Fruit fly (Drosophila melanogaster) whole organism: Measurements from ENCODE around the gene CG6106.

Source experiments
- Dll ChIP-seq: fragments of >200 bp; optimal IDR thresholded peaks from 2 replicates; lab custom pipeline; 2017
- pan ChIP-seq: fragments of >200 bp; optimal IDR thresholded peaks from 2 replicates; lab custom pipeline; 2017
- psq ChIP-seq: fragments of >200 bp; optimal IDR thresholded peaks from 2 replicates; lab custom pipeline; 2017

DNA sequence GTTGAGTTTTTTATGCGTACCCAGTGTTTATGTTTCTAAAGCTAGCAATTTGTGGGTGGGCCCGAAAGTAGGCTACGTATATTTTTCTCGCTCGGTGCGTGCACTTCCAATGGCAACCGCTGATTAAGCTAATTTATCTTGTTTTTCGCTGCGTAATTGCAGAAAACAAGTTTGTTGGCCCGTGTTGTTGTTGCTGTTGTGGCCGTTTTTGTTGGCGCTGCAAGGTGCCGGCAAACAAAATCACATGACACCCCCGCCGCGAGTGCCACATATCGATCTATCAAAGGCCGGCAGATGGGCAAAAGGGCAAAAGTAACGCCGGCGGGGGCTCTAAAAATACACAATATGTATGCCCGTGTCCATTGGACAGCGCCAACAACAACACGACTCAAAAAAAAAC, 50.8 kb downstream of the CG6106 start:
- TF ChIP-seq pan (lab: Kevin White, UChicago) (no peak), psq (no peak), Dll (lab: Kevin White, UChicago) (peak; percentile 16)
